Worm (Caenorhabditis elegans) whole organism, L1 larva: ENCODE results near the gene irk-2.

ENCODE experiments used
- aly-2 ChIP-seq: fragments of 150-350 bp; optimal IDR thresholded peaks from 2 replicates; lab custom pipeline; 2014; ENCODE audit warnings: missing biosample characterization, missing genetic modification characterization
- ama-1 ChIP-seq: fragments of 150-350 bp; optimal IDR thresholded peaks from 2 replicates; lab custom pipeline; 2014
- ceh-88 ChIP-seq: fragments of 200-800 bp; sonication (Bioruptor generic); IDR thresholded peaks from 2 replicates; pipeline ENCODE4 v1.3.6; 2022; ENCODE audit warnings: missing genetic modification characterization, missing compliant biosample characterization
- egl-27 ChIP-seq, 2 experiments: fragments of 150-350 bp in 1 of 2; sonication (generic microtip); optimal IDR thresholded peaks; 3 replicates each; lab custom pipeline; 2017 to 2018; ENCODE audit warnings: missing biosample characterization in 2 of 2, missing genetic modification characterization in 2 of 2, missing genetic modification reagents in 2 of 2
- fkh-10 ChIP-seq: sonication (generic microtip); optimal IDR thresholded peaks from 2 replicates; lab custom pipeline; 2017; ENCODE audit warnings: missing biosample characterization, missing genetic modification reagents, missing genetic modification characterization
- mab-9 ChIP-seq: fragments of 200-800 bp; sonication (Bioruptor generic); IDR thresholded peaks from 2 replicates; pipeline ENCODE4 v1.3.6; 2022; ENCODE audit warnings: missing genetic modification reagents, missing genetic modification characterization, missing compliant biosample characterization
- nhr-19 ChIP-seq: fragments of 200-800 bp; sonication (Bioruptor generic); conservative IDR thresholded peaks from 2 replicates; pipeline ENCODE4 v1.3.6; 2022; ENCODE audit warnings: missing genetic modification characterization, missing compliant biosample characterization
- nhr-20 ChIP-seq: sonication (generic microtip); optimal IDR thresholded peaks from 2 replicates; lab custom pipeline; 2016; ENCODE audit warnings: mild to moderate bottlenecking, missing genetic modification characterization, missing compliant biosample characterization
- snpc-4 ChIP-seq: fragments of 150-350 bp; optimal IDR thresholded peaks from 2 replicates; lab custom pipeline; 2014; ENCODE audit warnings: missing biosample characterization, missing genetic modification characterization
- sox-4 ChIP-seq: sonication (generic microtip); optimal IDR thresholded peaks from 2 replicates; lab custom pipeline; 2016; ENCODE audit warnings: missing genetic modification characterization, missing compliant biosample characterization
- unc-130 ChIP-seq: fragments of 150-350 bp; optimal IDR thresholded peaks from 2 replicates; lab custom pipeline; 2017; ENCODE audit warnings: missing biosample characterization, missing genetic modification characterization, inconsistent platforms
- unc-62 ChIP-seq: fragments of 150-350 bp; optimal IDR thresholded peaks from 2 replicates; lab custom pipeline; 2014; ENCODE audit warnings: missing biosample characterization, missing genetic modification reagents, missing genetic modification characterization
- ztf-11 ChIP-seq, 2 experiments: sonication (generic microtip); optimal IDR thresholded peaks; 2 replicates each; lab custom pipeline; 2016 to 2017; ENCODE audit warnings: missing genetic modification characterization in 2 of 2, missing biosample characterization in 1 of 2, missing compliant biosample characterization in 1 of 2

- TF ChIP-seq snpc-4 (tag; lab: Kevin White, UChicago), result no peak
- TF ChIP-seq ztf-11 (tag; optimal IDR thresholded peaks at IDR 0.05; lab: Kevin White, UChicago), result no peak
- no peak for TF ChIP-seq unc-130 (tag; lab: Kevin White, UChicago)
- TF ChIP-seq nhr-20, result no peak
- TF ChIP-seq aly-2, result no peak
- no peak for TF ChIP-seq sox-4 (tag; lab: Kevin White, UChicago)
- no peak for TF ChIP-seq ama-1 (lab: Kevin White, UChicago)
- no peak for TF ChIP-seq nhr-19 (GFP tag; lab: Robert Waterston, UW)
- TF ChIP-seq egl-27 (tag; optimal IDR thresholded peaks at IDR 0.05; lab: Kevin White, UChicago), result no peak
- no peak for TF ChIP-seq fkh-10 (GFP tag; lab: Kevin White, UChicago)
- TF ChIP-seq ceh-88, result no peak
- no peak for TF ChIP-seq mab-9 (GFP tag; lab: Robert Waterston, UW)
- TF ChIP-seq unc-62 (GFP tag; lab: Kevin White, UChicago), result no peak
These were observed 45.3 kb upstream of the irk-2 start, which contains the start of gene aex-3 for ce11 chrX:759634-760033.
